Worm (Caenorhabditis elegans): ENCODE data around the gene pld-1.

pld-1 gene

ce11 chrII:5047279-5047678 is 44.2 kb downstream of the pld-1 start:
- TF ChIP-seq cog-1 (tag; optimal IDR thresholded peaks at IDR 0.05) (peak; percentile 7), ref-1 (GFP tag; conservative IDR thresholded peaks at IDR 0.05) (no peak), ztf-23 (GFP tag; IDR thresholded peaks at IDR 0.05) (no peak), tab-1 (GFP tag; IDR thresholded peaks at IDR 0.05) (no peak)

DNA sequence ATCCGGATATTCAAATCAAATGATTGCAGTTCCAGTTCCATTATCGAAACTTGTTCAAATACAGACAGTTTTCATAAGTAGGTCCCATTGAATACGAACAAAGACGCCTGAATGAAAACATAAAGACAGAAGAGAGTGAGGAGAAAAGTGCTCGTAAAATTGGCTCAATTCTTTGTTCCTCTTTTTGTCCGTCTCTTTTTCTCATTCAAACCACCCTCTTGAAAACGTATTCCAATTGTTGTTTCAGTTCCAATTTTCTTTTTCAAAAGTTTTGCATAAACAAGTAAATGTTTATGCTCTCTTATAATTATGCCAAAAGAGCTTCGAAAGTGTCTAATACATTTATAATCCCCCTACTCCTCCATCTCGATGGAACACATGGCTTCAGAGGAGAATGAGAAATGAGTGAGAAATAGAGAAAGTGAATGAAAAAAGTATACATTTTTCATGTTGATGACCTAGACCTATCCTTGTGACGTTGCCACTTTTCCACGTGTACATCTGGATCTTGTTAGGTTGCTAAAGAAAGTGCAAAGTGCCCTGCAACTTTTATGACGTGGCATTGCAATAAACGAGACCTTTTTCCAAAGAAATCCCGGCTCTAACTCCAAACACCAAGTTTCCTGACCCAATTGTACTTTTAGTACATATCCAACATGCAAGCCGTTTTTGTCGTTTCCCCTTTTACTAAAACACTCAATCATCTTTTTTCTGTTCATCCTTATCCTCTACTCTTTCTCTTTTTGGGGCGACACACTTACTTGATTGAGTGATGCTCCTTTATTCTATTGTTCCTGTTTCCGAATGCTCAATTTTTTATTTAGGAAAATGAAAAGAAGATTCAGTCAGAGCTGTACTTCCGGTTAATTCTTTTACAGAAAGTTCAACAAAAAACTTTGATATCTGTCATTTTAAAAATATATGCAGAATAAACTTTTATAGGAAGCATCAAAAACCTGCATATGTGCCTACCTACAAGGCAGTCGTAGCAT is 45.0 kb downstream of the pld-1 start:
- no peak for TF ChIP-seq med-1 (GFP tag; optimal IDR thresholded peaks at IDR 0.05; ENCODE audit: insufficient read depth)
- TF ChIP-seq ref-1 (GFP tag; conservative IDR thresholded peaks at IDR 0.05): no peak
- no peak for TF ChIP-seq T22C8.4 (GFP tag; IDR thresholded peaks at IDR 0.05)
- no peak for TF ChIP-seq flt-1 (GFP tag; IDR thresholded peaks at IDR 0.05)
- TF ChIP-seq klf-2 (GFP tag; conservative IDR thresholded peaks at IDR 0.05): no peak
- no peak for TF ChIP-seq cog-1 (tag; optimal IDR thresholded peaks at IDR 0.05)
- no peak for TF ChIP-seq ztf-29 (GFP tag; IDR thresholded peaks at IDR 0.05)

ce11 chrII:5042381-5042930 is 49.0 kb downstream of the pld-1 start:
- no peak for TF ChIP-seq klf-2 (GFP tag; conservative IDR thresholded peaks at IDR 0.05)
- no peak for TF ChIP-seq ztf-29 (GFP tag; IDR thresholded peaks at IDR 0.05)
- TF ChIP-seq med-1 (GFP tag; optimal IDR thresholded peaks at IDR 0.05; ENCODE audit: insufficient read depth): no peak
- no peak for TF ChIP-seq T22C8.4 (GFP tag; IDR thresholded peaks at IDR 0.05)
- no peak for TF ChIP-seq flt-1 (GFP tag; IDR thresholded peaks at IDR 0.05)
- TF ChIP-seq tab-1 (GFP tag; IDR thresholded peaks at IDR 0.05): no peak
- no peak for TF ChIP-seq cog-1 (tag; optimal IDR thresholded peaks at IDR 0.05)
- TF ChIP-seq ztf-23 (GFP tag; IDR thresholded peaks at IDR 0.05): no peak
- no peak for TF ChIP-seq ref-1 (GFP tag; conservative IDR thresholded peaks at IDR 0.05)

DNA sequence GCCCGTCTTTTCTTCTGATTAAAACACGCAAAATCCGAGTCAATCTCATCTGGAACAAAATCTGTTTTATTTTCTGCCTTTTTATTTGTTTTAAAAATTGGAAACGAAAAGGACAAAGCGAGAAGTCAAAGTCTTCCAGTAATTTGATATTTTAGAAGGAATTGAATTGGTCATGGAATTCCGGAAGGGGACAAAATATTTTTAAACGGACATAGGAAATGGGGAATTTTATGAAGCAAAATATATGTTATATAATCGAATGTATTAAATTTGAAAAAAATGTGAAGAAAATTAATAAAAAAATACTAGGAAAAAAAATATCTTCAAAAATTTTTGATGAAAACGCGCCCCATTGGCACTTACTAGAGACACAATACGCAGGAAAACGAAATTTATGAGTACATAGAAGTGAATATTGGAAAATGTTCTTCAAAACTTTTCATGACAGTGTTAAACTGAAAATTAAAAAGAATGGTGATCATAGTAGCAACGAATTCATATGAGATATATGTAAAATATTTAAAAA is 50.8 kb downstream of the pld-1 start, which contains the start of gene F33G12.7:
F33G12.7 (minus strand) TSS at position 51 of the 526 bp plus-strand sequence.
- TF ChIP-seq T22C8.4 (GFP tag; IDR thresholded peaks at IDR 0.05) (no peak), cog-1 (tag; optimal IDR thresholded peaks at IDR 0.05) (no peak), tab-1 (GFP tag; IDR thresholded peaks at IDR 0.05) (no peak), ref-1 (GFP tag; conservative IDR thresholded peaks at IDR 0.05) (no peak)

DNA sequence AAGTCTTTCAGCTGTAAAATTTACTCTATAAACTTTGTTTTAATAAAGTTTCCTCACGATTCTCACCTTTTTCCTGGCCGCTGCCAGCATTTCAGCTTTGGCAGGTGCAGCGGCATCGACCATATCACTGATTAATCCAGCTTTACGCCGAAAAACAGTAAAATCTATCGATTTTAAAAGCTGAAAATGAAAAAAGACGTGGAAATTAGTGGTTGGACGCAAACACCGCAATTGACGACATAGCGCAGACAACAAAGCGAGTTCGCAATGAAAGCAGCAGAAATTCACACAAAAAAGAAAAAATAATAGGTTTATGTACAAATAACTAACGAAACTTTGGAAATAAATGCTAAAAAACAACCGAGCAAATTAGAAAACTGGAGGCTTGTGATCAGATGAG is 51.6 kb downstream of the pld-1 start, which contains the start of gene golg-2:
golg-2 (minus strand) TSS at position 180 of the 400 bp plus-strand sequence.
- TF ChIP-seq klf-2 (GFP tag; conservative IDR thresholded peaks at IDR 0.05) (no peak), med-1 (GFP tag; optimal IDR thresholded peaks at IDR 0.05; ENCODE audit: insufficient read depth) (no peak), ztf-23 (GFP tag; IDR thresholded peaks at IDR 0.05) (no peak), ztf-29 (GFP tag; IDR thresholded peaks at IDR 0.05) (no peak), tab-1 (GFP tag; IDR thresholded peaks at IDR 0.05) (no peak), flt-1 (GFP tag; IDR thresholded peaks at IDR 0.05) (no peak), cog-1 (tag; optimal IDR thresholded peaks at IDR 0.05) (no peak), T22C8.4 (GFP tag; IDR thresholded peaks at IDR 0.05) (no peak), ref-1 (GFP tag; conservative IDR thresholded peaks at IDR 0.05) (no peak)

DNA sequence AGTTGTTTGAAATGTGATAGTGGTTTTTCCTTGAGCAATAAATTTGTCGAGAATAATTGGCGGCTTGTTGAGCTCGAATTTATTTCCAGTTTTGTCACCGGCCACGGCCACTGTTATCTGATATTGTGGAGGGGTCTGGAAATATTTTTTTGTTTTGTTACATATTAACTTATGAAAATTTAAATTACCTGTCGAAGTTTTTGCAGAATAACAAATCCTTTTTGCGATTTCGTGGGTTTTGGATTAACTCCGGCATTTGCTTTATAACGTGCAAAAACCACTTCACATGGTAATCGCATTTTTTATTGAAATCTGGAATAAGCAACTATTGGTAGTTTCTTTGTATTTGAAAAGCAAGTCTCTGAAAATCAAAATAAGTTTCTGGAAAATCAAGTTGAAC is 55.4 kb downstream of the pld-1 start, which contains the start of gene lrr-1:
lrr-1 (minus strand) TSS at position 312 of the 400 bp plus-strand sequence.
- TF ChIP-seq T22C8.4 (GFP tag; IDR thresholded peaks at IDR 0.05) (no peak), klf-2 (GFP tag; conservative IDR thresholded peaks at IDR 0.05) (no peak), ztf-29 (GFP tag; IDR thresholded peaks at IDR 0.05) (no peak), ztf-23 (GFP tag; IDR thresholded peaks at IDR 0.05) (no peak), tab-1 (GFP tag; IDR thresholded peaks at IDR 0.05) (no peak), flt-1 (GFP tag; IDR thresholded peaks at IDR 0.05) (no peak), cog-1 (tag; optimal IDR thresholded peaks at IDR 0.05) (no peak), ref-1 (GFP tag; conservative IDR thresholded peaks at IDR 0.05) (no peak), med-1 (GFP tag; optimal IDR thresholded peaks at IDR 0.05; ENCODE audit: insufficient read depth) (no peak)

ce11 chrII:5033935-5034334 is 57.6 kb downstream of the pld-1 start, which contains the start of gene F33G12.3:
Gene F33G12.3, minus strand, starts transcription at chrII:5034035.
- TF ChIP-seq klf-2 (GFP tag; conservative IDR thresholded peaks at IDR 0.05) (no peak), T22C8.4 (GFP tag; IDR thresholded peaks at IDR 0.05) (no peak), ref-1 (GFP tag; conservative IDR thresholded peaks at IDR 0.05) (no peak), flt-1 (GFP tag; IDR thresholded peaks at IDR 0.05) (no peak), cog-1 (tag; optimal IDR thresholded peaks at IDR 0.05) (no peak), ztf-23 (GFP tag; IDR thresholded peaks at IDR 0.05) (no peak), ztf-29 (GFP tag; IDR thresholded peaks at IDR 0.05) (no peak), tab-1 (GFP tag; IDR thresholded peaks at IDR 0.05) (no peak), med-1 (GFP tag; optimal IDR thresholded peaks at IDR 0.05; ENCODE audit: insufficient read depth) (no peak)

Measured in whole organism, midembryonic.